Worm (Caenorhabditis elegans) whole organism, L2 larva: Measurements from ENCODE around the gene fbxa-134.

Experiments
- alr-1 ChIP-seq: fragments of 150-350 bp; optimal IDR thresholded peaks from 2 replicates; lab custom pipeline; 2014; ENCODE audit warnings: missing biosample characterization, missing genetic modification characterization
- aly-2 ChIP-seq: fragments of 150-350 bp; optimal IDR thresholded peaks from 2 replicates; lab custom pipeline; 2014; ENCODE audit warnings: missing biosample characterization, missing genetic modification characterization
- blmp-1 ChIP-seq: sonication (generic microtip); optimal IDR thresholded peaks from 2 replicates; lab custom pipeline; 2017; ENCODE audit warnings: missing genetic modification characterization, mild to moderate bottlenecking, missing compliant biosample characterization, antibody characterized with exemption, moderate library complexity; ENCODE audit not compliant: insufficient read depth
- ceh-82 ChIP-seq: fragments of 150-350 bp; optimal IDR thresholded peaks from 2 replicates; lab custom pipeline; 2014; ENCODE audit warnings: missing biosample characterization, missing genetic modification characterization
- dmd-4 ChIP-seq: sonication (generic microtip); optimal IDR thresholded peaks from 2 replicates; lab custom pipeline; 2017; ENCODE audit warnings: missing biosample characterization, missing genetic modification characterization
- lin-11 ChIP-seq: fragments of 150-350 bp; sonication (generic microtip); optimal IDR thresholded peaks from 2 replicates; lab custom pipeline; 2014; ENCODE audit warnings: missing biosample characterization, missing genetic modification characterization, inconsistent platforms, mixed read lengths
- lin-39 ChIP-seq: fragments of 150-350 bp; optimal IDR thresholded peaks from 2 replicates; lab custom pipeline; 2014; ENCODE audit warnings: missing biosample characterization, missing genetic modification reagents, missing genetic modification characterization
- nhr-12 ChIP-seq: fragments of 150-350 bp; optimal IDR thresholded peaks from 2 replicates; lab custom pipeline; 2014; ENCODE audit warnings: missing biosample characterization, missing genetic modification characterization
- nhr-237 ChIP-seq: fragments of 150-350 bp; optimal IDR thresholded peaks from 2 replicates; lab custom pipeline; 2014; ENCODE audit warnings: missing biosample characterization, missing genetic modification characterization
- peb-1 ChIP-seq: fragments of 150-350 bp; optimal IDR thresholded peaks from 2 replicates; lab custom pipeline; 2014; ENCODE audit warnings: missing biosample characterization, missing genetic modification characterization
- snpc-4 ChIP-seq: fragments of 150-350 bp; optimal IDR thresholded peaks from 2 replicates; lab custom pipeline; 2014; ENCODE audit warnings: missing biosample characterization, missing genetic modification characterization
- unc-62 ChIP-seq: fragments of 150-350 bp; optimal IDR thresholded peaks from 2 replicates; lab custom pipeline; 2014; ENCODE audit warnings: missing biosample characterization, missing genetic modification reagents, missing genetic modification characterization

DNA sequence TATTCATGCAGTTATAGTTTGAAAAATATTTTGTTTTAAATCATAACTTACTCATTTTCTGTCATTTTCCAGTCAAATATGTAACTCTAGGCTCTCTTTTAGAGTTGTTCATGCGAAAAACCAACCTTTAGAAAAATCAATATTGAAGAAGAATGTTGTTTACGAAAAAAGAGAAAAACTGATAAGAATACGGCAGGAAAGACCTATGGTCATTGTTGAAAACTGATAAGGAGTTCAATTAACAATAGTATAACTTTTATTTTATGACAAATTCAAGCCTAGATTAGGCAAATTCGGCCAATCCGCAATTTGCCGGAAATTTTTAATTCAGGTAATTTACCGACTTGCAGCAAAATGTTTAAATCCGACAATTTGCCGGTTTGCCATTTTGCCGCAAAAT, 24.0 kb upstream of the fbxa-134 start, which contains the start of gene Y20C6A.1:
- TF ChIP-seq lin-39 (tag; lab: Kevin White, UChicago) (no peak), snpc-4 (tag; lab: Kevin White, UChicago) (no peak), aly-2 (tag; lab: Kevin White, UChicago) (no peak), unc-62 (GFP tag; lab: Kevin White, UChicago) (no peak), peb-1 (tag; lab: Kevin White, UChicago) (no peak), dmd-4 (tag; lab: Kevin White, UChicago) (no peak), alr-1 (tag; lab: Kevin White, UChicago) (no peak), lin-11 (tag; lab: Kevin White, UChicago) (no peak), nhr-237 (tag; lab: Kevin White, UChicago) (no peak), nhr-12 (tag; lab: Kevin White, UChicago) (no peak), ceh-82 (tag; lab: Kevin White, UChicago) (no peak), blmp-1 (tag; lab: Kevin White, UChicago) (no peak)
